Fruit fly (Drosophila melanogaster): ENCODE measurements around the gene FER.
A peak's percentile ranks its signal among the peaks of the same experiment; 100 is the strongest.

The FER gene

DNA sequence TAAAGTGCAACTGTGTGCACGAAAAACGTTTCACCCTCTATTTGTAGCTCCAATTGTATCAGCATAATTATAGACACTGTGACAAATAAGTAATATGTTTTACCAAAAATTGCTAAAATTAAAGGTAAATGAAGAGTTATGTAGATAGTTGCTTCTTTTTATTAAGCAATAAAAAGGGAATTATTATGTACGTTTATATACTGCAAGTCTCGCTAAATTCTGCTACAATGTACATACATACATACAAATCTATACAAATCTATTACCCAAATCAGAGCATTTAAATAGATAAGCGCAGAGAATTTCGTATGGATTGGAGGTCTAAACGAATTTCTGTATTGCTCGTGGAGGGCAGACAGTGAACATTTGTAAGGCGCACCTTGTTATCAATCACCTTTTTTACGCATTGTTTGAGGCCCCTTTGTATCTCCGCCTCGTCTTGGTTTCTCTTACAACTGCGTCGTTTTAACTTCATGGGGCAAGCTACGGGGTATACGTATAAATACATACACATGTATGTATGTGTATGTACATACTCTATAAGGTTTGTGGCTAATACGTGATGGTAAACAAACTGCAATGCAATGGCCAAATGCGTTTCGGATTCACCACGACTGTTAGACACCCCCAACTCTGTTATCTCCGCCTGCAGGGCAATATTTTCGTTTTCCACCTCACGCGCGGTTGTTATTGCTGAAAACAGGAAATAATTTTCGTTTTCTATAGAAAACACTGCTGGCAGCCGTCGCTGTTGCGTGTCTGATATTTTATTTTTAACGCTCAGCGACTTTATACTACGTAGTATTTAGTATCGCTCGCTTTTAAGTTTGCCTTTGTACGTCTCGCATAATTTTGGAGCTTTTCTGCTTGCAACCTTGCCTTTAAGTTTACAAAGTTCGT is 54.9 kb downstream of the FER start (continued):
- peak; percentile 51 for TF ChIP-seq CG2202 (tag; optimal IDR thresholded peaks at IDR 0.05)
- no peak for TF ChIP-seq mld (GFP tag; IDR thresholded peaks at IDR 0.05; ENCODE audit: partially characterized antibody)
- TF ChIP-seq D19A (tag; optimal IDR thresholded peaks at IDR 0.05) = peak; percentile 69
- TF ChIP-seq Hand (GFP tag; optimal IDR thresholded peaks at IDR 0.05) = no peak
- TF ChIP-seq Oaz (GFP tag; IDR thresholded peaks at IDR 0.05) = no peak
- TF ChIP-seq CG10565 (GFP tag; optimal IDR thresholded peaks at IDR 0.05) = no peak
- TF ChIP-seq CG42726 (GFP tag; IDR thresholded peaks at IDR 0.05; ENCODE audit: partially characterized antibody) = no peak
- no peak for TF ChIP-seq zfh2 (GFP tag; optimal IDR thresholded peaks at IDR 0.05)
- TF ChIP-seq sim (GFP tag; IDR thresholded peaks at IDR 0.05) = no peak
- TF ChIP-seq Vsx1 (GFP tag; optimal IDR thresholded peaks at IDR 0.05) = peak; percentile 24
- no peak for TF ChIP-seq Side (GFP tag; optimal IDR thresholded peaks at IDR 0.05)
- TF ChIP-seq CG12155 (GFP tag; optimal IDR thresholded peaks at IDR 0.05) = peak; percentile 31
- peak; percentile 69 for TF ChIP-seq crol (GFP tag; IDR thresholded peaks at IDR 0.05)
- TF ChIP-seq CG12659 (GFP tag; optimal IDR thresholded peaks at IDR 0.05) = peak; percentile 42
- peak; percentile 55 for TF ChIP-seq row (GFP tag; IDR thresholded peaks at IDR 0.05)
- TF ChIP-seq Taf1 (GFP tag; IDR thresholded peaks at IDR 0.05) = 0 out of 2 replicates have a peak, but pooled peaks have one; percentile 21
- peak; percentile 60 for TF ChIP-seq salm (tag; optimal IDR thresholded peaks at IDR 0.05)
- no peak for TF ChIP-seq Trl (optimal IDR thresholded peaks at IDR 0.05)
- no peak for TF ChIP-seq Trl (GFP tag; optimal IDR thresholded peaks at IDR 0.05)
- TF ChIP-seq CG8089 (GFP tag; optimal IDR thresholded peaks at IDR 0.05) = peak; percentile 67
- TF ChIP-seq prd (optimal IDR thresholded peaks at IDR 0.05) = no peak
- TF ChIP-seq prd (GFP tag; IDR thresholded peaks at IDR 0.05) = peak; percentile 30; the same call in 1 of the 3 replicates
- peak; percentile 11 for TF ChIP-seq CG10654 (GFP tag; optimal IDR thresholded peaks at IDR 0.05)
- peak; percentile 13 for TF ChIP-seq CG9437 (GFP tag; optimal IDR thresholded peaks at IDR 0.05)
- TF ChIP-seq caup (GFP tag; optimal IDR thresholded peaks at IDR 0.05; ENCODE audit: severe bottlenecking) = peak; percentile 17
- peak; percentile 74 for TF ChIP-seq CG15601 (tag; optimal IDR thresholded peaks at IDR 0.05)
- TF ChIP-seq B-H2 (GFP tag; optimal IDR thresholded peaks at IDR 0.05) = no peak
- peak; percentile 17 for TF ChIP-seq CG12942 (GFP tag; optimal IDR thresholded peaks at IDR 0.05)
- TF ChIP-seq bsh (GFP tag; optimal IDR thresholded peaks at IDR 0.05) = peak; percentile 52 to 82
- TF ChIP-seq CG4707 (GFP tag; optimal IDR thresholded peaks at IDR 0.05) = peak; percentile 26
- TF ChIP-seq CG16863 (GFP tag; optimal IDR thresholded peaks at IDR 0.05) = peak; percentile 58
- peak; percentile 78 for TF ChIP-seq CG8388 (GFP tag; optimal IDR thresholded peaks at IDR 0.05)
- no peak for TF ChIP-seq Lim3 (GFP tag; IDR thresholded peaks at IDR 0.05)
- TF ChIP-seq dmrt11E (tag; optimal IDR thresholded peaks at IDR 0.05) = peak; percentile 84
- peak; percentile 79 for TF ChIP-seq PHDP (tag; optimal IDR thresholded peaks at IDR 0.05)
- peak; percentile 44 for TF ChIP-seq pum (GFP tag; optimal IDR thresholded peaks at IDR 0.05)
- TF ChIP-seq CG3163 (GFP tag; optimal IDR thresholded peaks at IDR 0.05) = no peak
- no peak for TF ChIP-seq CG16779 (GFP tag; IDR thresholded peaks at IDR 0.05)
- TF ChIP-seq fd64A (GFP tag; optimal IDR thresholded peaks at IDR 0.05) = peak; percentile 7
- peak; percentile 35 for TF ChIP-seq HLHmδ (GFP tag; optimal IDR thresholded peaks at IDR 0.05)
- peak; percentile 70 for TF ChIP-seq sug (tag; optimal IDR thresholded peaks at IDR 0.05)
- TF ChIP-seq fd102C (GFP tag; optimal IDR thresholded peaks at IDR 0.05) = no peak
- TF ChIP-seq Camta (GFP tag; optimal IDR thresholded peaks at IDR 0.05) = peak; percentile 57
- TF ChIP-seq chif (GFP tag; optimal IDR thresholded peaks at IDR 0.05) = peak in 1 of 2 experiments; percentile 66
- peak; percentile 81 for TF ChIP-seq phol (tag; optimal IDR thresholded peaks at IDR 0.05)
- peak; percentile 55 for TF ChIP-seq lab (GFP tag; optimal IDR thresholded peaks at IDR 0.05)
- TF ChIP-seq Six4 (GFP tag; optimal IDR thresholded peaks at IDR 0.05) = peak; percentile 65
- TF ChIP-seq CG3847 (GFP tag; IDR thresholded peaks at IDR 0.05) = 0 out of 2 replicates have a peak, but pooled peaks have one; percentile 35

Data from whole organism, embryonic.